Worm (Caenorhabditis elegans) whole organism, midembryonic: ENCODE measurements around the gene srsx-6.

Experiments used
- flt-1 ChIP-seq: fragments of 200-800 bp; sonication (Bioruptor generic); IDR thresholded peaks from 2 replicates; pipeline ENCODE4 v1.3.6; 2022; ENCODE audit warnings: missing genetic modification characterization, missing compliant biosample characterization
- ref-1 ChIP-seq: fragments of 200-800 bp; sonication (Bioruptor generic); conservative IDR thresholded peaks from 2 replicates; pipeline ENCODE4 v1.3.6; 2022; ENCODE audit warnings: missing genetic modification reagents, missing genetic modification characterization, missing compliant biosample characterization
- tab-1 ChIP-seq: fragments of 200-800 bp; sonication (Bioruptor generic); IDR thresholded peaks from 2 replicates; pipeline ENCODE4 v1.3.6; 2022; ENCODE audit warnings: missing genetic modification characterization, missing compliant biosample characterization
- ztf-29 ChIP-seq: fragments of 200-800 bp; sonication (Bioruptor generic); IDR thresholded peaks from 2 replicates; pipeline ENCODE4 v1.3.6; 2022; ENCODE audit warnings: missing genetic modification reagents, missing genetic modification characterization, missing compliant biosample characterization

DNA sequence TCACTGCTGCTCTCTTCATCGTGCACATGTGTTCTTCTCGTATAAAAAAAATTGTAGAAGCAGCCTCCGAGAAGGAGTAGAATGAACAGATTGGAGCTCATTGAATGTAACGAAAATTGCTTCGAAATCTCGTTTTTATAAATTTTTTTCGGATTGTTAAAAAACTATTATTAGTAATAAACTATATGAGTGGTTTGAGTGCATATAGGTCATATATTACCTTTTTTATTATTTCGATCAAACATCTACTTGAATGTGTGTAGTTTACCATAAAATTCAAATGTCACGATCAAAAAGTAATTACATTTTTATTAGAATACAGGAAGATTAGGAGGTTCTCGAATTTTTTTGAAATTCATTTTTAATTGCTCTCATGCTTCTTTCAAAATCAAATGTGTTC is 26.0 kb downstream of the srsx-6 start, which contains the start of gene clec-216:
- TF ChIP-seq ztf-29 (GFP tag; lab: Robert Waterston, UW) = no peak
- no peak for TF ChIP-seq ref-1 (GFP tag; lab: Robert Waterston, UW)
- TF ChIP-seq flt-1 (GFP tag; lab: Robert Waterston, UW) = no peak
- no peak for TF ChIP-seq tab-1
